Fruit fly (Drosophila melanogaster) whole organism, embryonic: ENCODE results near the gene RabGGTa.

ENCODE experiments used
- BEAF-32 ChIP-seq: fragments of 200-800 bp; sonication (Bioruptor generic); optimal IDR thresholded peaks from 3 replicates; lab custom pipeline; 2017; ENCODE audit warnings: missing biosample characterization, missing genetic modification characterization, mild to moderate bottlenecking, moderate library complexity, missing genetic modification reagents
- CG10267 ChIP-seq: fragments of 200-800 bp; sonication (Bioruptor generic); optimal IDR thresholded peaks from 2 replicates; lab custom pipeline; 2018; ENCODE audit warnings: missing biosample characterization, mild to moderate bottlenecking, missing genetic modification characterization, moderate library complexity
- CG11695 ChIP-seq: fragments of 200-800 bp; sonication (Bioruptor generic); IDR thresholded peaks from 3 replicates; pipeline ENCODE4 v1.3.6; 2022; ENCODE audit warnings: missing biosample characterization, missing genetic modification characterization
- CG12942 ChIP-seq: fragments of 200-800 bp; sonication (Bioruptor generic); optimal IDR thresholded peaks from 3 replicates; lab custom pipeline; 2016; ENCODE audit warnings: missing biosample characterization, missing genetic modification characterization
- CG15073 ChIP-seq: fragments of 200-800 bp; sonication (Bioruptor generic); optimal IDR thresholded peaks from 2 replicates; lab custom pipeline; 2016; ENCODE audit warnings: missing biosample characterization, missing genetic modification characterization
- CG1647 ChIP-seq: fragments of 200-800 bp; sonication (Bioruptor generic); optimal IDR thresholded peaks from 3 replicates; lab custom pipeline; 2016; ENCODE audit warnings: missing biosample characterization, missing genetic modification characterization
- CG17612 ChIP-seq: fragments of 200-800 bp; sonication (Bioruptor generic); IDR thresholded peaks from 2 replicates; pipeline ENCODE4 v1.3.6; 2022; ENCODE audit warnings: missing biosample characterization, missing genetic modification characterization
- CG18011 ChIP-seq: fragments of 200-800 bp; sonication (Bioruptor generic); optimal IDR thresholded peaks from 2 replicates; lab custom pipeline; 2017; ENCODE audit warnings: missing biosample characterization, missing genetic modification characterization, mild to moderate bottlenecking, moderate library complexity, missing genotype
- CG18476 ChIP-seq: fragments of 200-800 bp; sonication (Bioruptor generic); optimal IDR thresholded peaks from 2 replicates; lab custom pipeline; 2016; ENCODE audit warnings: missing biosample characterization, mild to moderate bottlenecking, missing genetic modification characterization
- CG3281 ChIP-seq: fragments of 200-800 bp; sonication (Bioruptor generic); optimal IDR thresholded peaks from 3 replicates; lab custom pipeline; 2017; ENCODE audit warnings: missing biosample characterization, mild to moderate bottlenecking, missing genetic modification characterization
- CG34376 ChIP-seq: fragments of 200-800 bp; sonication (Bioruptor generic); optimal IDR thresholded peaks from 2 replicates; lab custom pipeline; 2018; ENCODE audit warnings: missing biosample characterization, mild to moderate bottlenecking, missing genetic modification characterization
- CG4282 ChIP-seq: fragments of 200-800 bp; sonication (Bioruptor generic); optimal IDR thresholded peaks from 2 replicates; lab custom pipeline; 2016; ENCODE audit warnings: missing biosample characterization, missing genetic modification characterization
- CG4360 ChIP-seq: fragments of 200-800 bp; sonication (Bioruptor generic); IDR thresholded peaks from 2 replicates; pipeline ENCODE4 v1.3.6; 2022; ENCODE audit warnings: missing biosample characterization, missing genetic modification characterization
- CG4404 ChIP-seq: fragments of 200-800 bp; sonication (Bioruptor generic); IDR thresholded peaks from 2 replicates; pipeline ENCODE4 v1.3.6; 2022; ENCODE audit warnings: missing biosample characterization, missing genetic modification characterization
- CG4424 ChIP-seq: fragments of 200-800 bp; sonication (Bioruptor generic); optimal IDR thresholded peaks from 3 replicates; lab custom pipeline; 2016; ENCODE audit warnings: missing biosample characterization, missing genetic modification characterization
- CG6272 ChIP-seq: fragments of 200-800 bp; sonication (Bioruptor generic); IDR thresholded peaks from 2 replicates; pipeline ENCODE4 v1.3.6; 2022; ENCODE audit warnings: missing biosample characterization, missing genetic modification characterization
- CG7372 ChIP-seq: fragments of 200-800 bp; sonication (Bioruptor generic); IDR thresholded peaks from 2 replicates; pipeline ENCODE4 v1.3.6; 2022; ENCODE audit warnings: missing biosample characterization, missing genetic modification characterization
- CG7928 ChIP-seq: fragments of 200-800 bp; sonication (Bioruptor generic); optimal IDR thresholded peaks from 2 replicates; lab custom pipeline; 2017; ENCODE audit warnings: missing biosample characterization, mild to moderate bottlenecking, missing genetic modification characterization
- Camta ChIP-seq: fragments of 200-800 bp; sonication (Bioruptor generic); optimal IDR thresholded peaks from 2 replicates; lab custom pipeline; 2016; ENCODE audit warnings: missing biosample characterization, missing genetic modification characterization
- D19B ChIP-seq: fragments of 200-800 bp; sonication (Bioruptor generic); optimal IDR thresholded peaks from 2 replicates; lab custom pipeline; 2017; ENCODE audit warnings: missing biosample characterization, mild to moderate bottlenecking, missing genetic modification characterization
- Deaf1 ChIP-seq: fragments of 200-800 bp; optimal IDR thresholded peaks from 3 replicates; lab custom pipeline; 2019; ENCODE audit warnings: missing biosample characterization, mild to moderate bottlenecking, missing genetic modification characterization, moderate library complexity
- GATAe ChIP-seq: fragments of 200-800 bp; sonication (Bioruptor generic); conservative IDR thresholded peaks from 2 replicates; pipeline ENCODE4 v1.3.6; 2022; ENCODE audit warnings: missing biosample characterization, missing genetic modification characterization
- MBD-R2 ChIP-seq: fragments of 200-800 bp; sonication (Bioruptor generic); IDR thresholded peaks from 2 replicates; pipeline ENCODE4 v1.3.6; 2022; ENCODE audit warnings: missing biosample characterization, missing genetic modification characterization
- MTF-1 ChIP-seq: fragments of 200-800 bp; sonication (Bioruptor generic); optimal IDR thresholded peaks from 2 replicates; lab custom pipeline; 2018; ENCODE audit warnings: missing biosample characterization, mild to moderate bottlenecking, missing genetic modification characterization, borderline replicate concordance
- NK7.1 ChIP-seq: fragments of 200-800 bp; sonication (Bioruptor generic); optimal IDR thresholded peaks from 3 replicates; lab custom pipeline; 2016; ENCODE audit warnings: missing biosample characterization, missing genetic modification characterization
- Ravus ChIP-seq: fragments of 200-800 bp; sonication (Bioruptor generic); IDR thresholded peaks from 2 replicates; pipeline ENCODE4 v1.3.6; 2022; ENCODE audit warnings: missing biosample characterization, missing genetic modification characterization
- Sox100B ChIP-seq: fragments of 200-800 bp; sonication (Bioruptor generic); optimal IDR thresholded peaks from 3 replicates; lab custom pipeline; 2018; ENCODE audit warnings: missing biosample characterization, mild to moderate bottlenecking, missing genetic modification characterization
- Xbp1 ChIP-seq: fragments of 200-800 bp; sonication (Bioruptor generic); optimal IDR thresholded peaks from 3 replicates; lab custom pipeline; 2016; ENCODE audit warnings: missing biosample characterization, mild to moderate bottlenecking, missing genetic modification characterization
- ap ChIP-seq: fragments of 200-800 bp; sonication (Bioruptor generic); IDR thresholded peaks from 2 replicates; pipeline ENCODE4 v1.3.6; 2022; ENCODE audit warnings: missing biosample characterization, missing genetic modification characterization
- bowl ChIP-seq: fragments of 200-800 bp; sonication (Bioruptor generic); IDR thresholded peaks from 2 replicates; pipeline ENCODE4 v1.3.6; 2022; ENCODE audit warnings: missing biosample characterization, missing genetic modification characterization
- croc ChIP-seq: fragments of 200-800 bp; sonication (Bioruptor generic); conservative IDR thresholded peaks from 3 replicates; pipeline ENCODE4 v1.3.6; 2022; ENCODE audit warnings: missing biosample characterization, missing genetic modification characterization
- da ChIP-seq: fragments of 200-800 bp; sonication (Bioruptor generic); optimal IDR thresholded peaks from 2 replicates; lab custom pipeline; 2016; ENCODE audit warnings: missing biosample characterization, missing genetic modification characterization
- dysf ChIP-seq: fragments of 200-800 bp; sonication (Bioruptor generic); IDR thresholded peaks from 3 replicates; pipeline ENCODE4 v1.3.6; 2022; ENCODE audit warnings: missing biosample characterization, missing genetic modification characterization
- eyg ChIP-seq: fragments of 200-800 bp; sonication (Bioruptor generic); optimal IDR thresholded peaks from 3 replicates; lab custom pipeline; 2016; ENCODE audit warnings: missing biosample characterization, missing genetic modification characterization
- gcm ChIP-seq: fragments of 200-800 bp; sonication (Bioruptor generic); optimal IDR thresholded peaks from 2 replicates; lab custom pipeline; 2019; ENCODE audit warnings: missing biosample characterization, mild to moderate bottlenecking, missing genetic modification characterization, moderate library complexity
- h ChIP-seq: fragments of >200 bp; optimal IDR thresholded peaks from 2 replicates; lab custom pipeline; 2017
- her ChIP-seq: fragments of 200-800 bp; sonication (Bioruptor generic); optimal IDR thresholded peaks from 2 replicates; lab custom pipeline; 2016; ENCODE audit warnings: missing biosample characterization, missing genetic modification characterization
- hkb ChIP-seq, 2 experiments: fragments of 200-800 bp in 1 of 2; fragments of >200 bp in 1 of 2; sonication (Bioruptor generic) in 1 of 2; IDR thresholded peaks in 1 of 2; optimal IDR thresholded peaks in 1 of 2; 2 replicates each; pipeline versions ENCODE4 v1.3.6 to Lab custom; 2017 to 2022; ENCODE audit warnings: missing biosample characterization in 1 of 2, missing genetic modification characterization in 1 of 2
- jing ChIP-seq: fragments of 200-800 bp; sonication (Bioruptor generic); optimal IDR thresholded peaks from 2 replicates; lab custom pipeline; 2018; ENCODE audit warnings: missing biosample characterization, mild to moderate bottlenecking, missing genetic modification characterization
- lab ChIP-seq: fragments of 200-800 bp; sonication (Bioruptor generic); optimal IDR thresholded peaks from 3 replicates; lab custom pipeline; 2017; ENCODE audit warnings: missing biosample characterization, missing genetic modification characterization, mild to moderate bottlenecking, moderate library complexity, missing genetic modification reagents
- mld ChIP-seq: fragments of 200-800 bp; sonication (Bioruptor generic); IDR thresholded peaks from 3 replicates; pipeline ENCODE4 v1.3.6; 2022; ENCODE audit warnings: missing biosample characterization, missing genetic modification characterization; ENCODE audit not compliant: partially characterized antibody
- nerfin-2 ChIP-seq: fragments of 200-800 bp; sonication (Bioruptor generic); IDR thresholded peaks from 2 replicates; pipeline ENCODE4 v1.3.6; 2022; ENCODE audit warnings: missing biosample characterization, missing genetic modification characterization; ENCODE audit not compliant: partially characterized antibody
- prd ChIP-seq, 3 experiments: fragments of >200 bp in 2 of 3; fragments of 200-800 bp in 1 of 3; sonication (Bioruptor generic) in 1 of 3; optimal IDR thresholded peaks in 2 of 3; IDR thresholded peaks in 1 of 3; 2 replicates in 2 of 3; 3 replicates in 1 of 3; pipeline versions ENCODE4 v1.3.6 to Lab custom; 2017 to 2022; ENCODE audit warnings: missing biosample characterization in 1 of 3, missing genetic modification characterization in 1 of 3
- pum ChIP-seq: fragments of 200-800 bp; sonication (Bioruptor generic); optimal IDR thresholded peaks from 2 replicates; lab custom pipeline; 2016; ENCODE audit warnings: missing biosample characterization, missing genetic modification characterization
- ro ChIP-seq: fragments of 200-800 bp; sonication (Bioruptor generic); IDR thresholded peaks from 2 replicates; pipeline ENCODE4 v1.3.6; 2022; ENCODE audit warnings: missing biosample characterization, missing genetic modification characterization
- sr ChIP-seq: fragments of 200-800 bp; sonication (Bioruptor generic); IDR thresholded peaks from 3 replicates; pipeline ENCODE4 v1.3.6; 2022; ENCODE audit warnings: missing biosample characterization, missing genetic modification characterization
- tgo ChIP-seq: fragments of 200-800 bp; sonication (Bioruptor generic); IDR thresholded peaks from 3 replicates; pipeline ENCODE4 v1.3.6; 2022; ENCODE audit warnings: missing biosample characterization, missing genetic modification characterization
- tll ChIP-seq, 2 experiments: fragments of 200-800 bp in 1 of 2; fragments of >200 bp in 1 of 2; sonication (Bioruptor generic) in 1 of 2; optimal IDR thresholded peaks; 2 replicates each; lab custom pipeline; 2017 to 2019; ENCODE audit warnings: missing biosample characterization in 2 of 2, missing genetic modification characterization in 2 of 2, mild to moderate bottlenecking in 1 of 2, moderate library complexity in 1 of 2
- ttk ChIP-seq: fragments of 200-800 bp; sonication (Bioruptor generic); IDR thresholded peaks from 2 replicates; pipeline ENCODE4 v2.1.2; 2022; ENCODE audit warnings: missing biosample characterization, missing genetic modification characterization
- zfh1 ChIP-seq: fragments of 200-800 bp; sonication (Bioruptor generic); IDR thresholded peaks from 3 replicates; pipeline ENCODE4 v1.3.6; 2022; ENCODE audit warnings: missing biosample characterization, missing genetic modification characterization

RabGGTa gene

DNA sequence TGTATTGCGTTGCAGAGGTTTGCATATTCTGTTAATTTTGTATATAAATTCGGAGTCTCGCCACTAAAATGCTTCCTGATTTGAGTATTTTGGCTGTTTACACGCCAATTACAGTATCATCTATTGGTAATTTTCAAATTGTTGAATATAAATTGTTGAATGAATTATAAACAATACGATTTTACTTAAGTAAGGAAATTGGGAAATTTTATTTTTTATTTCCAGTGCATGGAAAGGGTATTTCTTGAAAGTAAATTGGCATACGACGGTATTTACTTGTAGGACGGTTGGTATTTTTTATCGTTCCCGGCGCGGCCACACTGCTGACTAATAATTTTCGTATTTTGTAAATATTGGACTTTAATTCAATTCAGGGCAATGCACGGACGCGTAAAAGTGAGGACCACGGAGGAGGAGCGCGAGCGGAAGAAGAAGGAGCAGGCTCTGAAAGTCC lies at the start of gene RabGGTa (continued):
- TF ChIP-seq nerfin-2 (GFP tag; lab: Robert Waterston, UW) (no peak), CG4360 (GFP tag; lab: Robert Waterston, UW) (no peak), BEAF-32 (GFP tag; lab: Kevin White, UChicago) (peak; percentile 9), sr (GFP tag; lab: Robert Waterston, UW) (no peak), tll (GFP tag; optimal IDR thresholded peaks at IDR 0.05; lab: Kevin White, UChicago) (no peak), CG12942 (GFP tag; lab: Kevin White, UChicago) (peak; percentile 39), CG17612 (GFP tag; lab: Robert Waterston, UW) (no peak), dysf (peak; percentile 78), CG3281 (GFP tag; lab: Kevin White, UChicago) (peak; percentile 60), Sox100B (GFP tag; lab: Kevin White, UChicago) (peak; percentile 59), CG18011 (GFP tag; lab: Kevin White, UChicago) (peak; percentile 22), ttk (GFP tag; lab: Robert Waterston, UW) (peak; percentile 46; the same call in 1 of the 2 replicates), CG4424 (GFP tag; lab: Kevin White, UChicago) (peak; percentile 57), CG10267 (tag; lab: Kevin White, UChicago) (peak; percentile 58), CG34376 (GFP tag; lab: Kevin White, UChicago) (peak; percentile 35), tgo (GFP tag; lab: Robert Waterston, UW) (peak; percentile 73), h (lab: Kevin White, UChicago) (no peak), eyg (GFP tag; lab: Kevin White, UChicago) (peak; percentile 19), CG15073 (GFP tag; lab: Kevin White, UChicago) (no peak), pum (GFP tag; lab: Kevin White, UChicago) (peak; percentile 53), CG11695 (GFP tag; lab: Robert Waterston, UW) (peak; percentile 63; the same call in 2 of the 3 replicates), CG1647 (GFP tag; lab: Kevin White, UChicago) (no peak), MTF-1 (peak; percentile 34), CG7372 (GFP tag; lab: Robert Waterston, UW) (peak; percentile 47; the same call in 1 of the 2 replicates), mld (GFP tag; lab: Robert Waterston, UW) (no peak), Camta (GFP tag; lab: Kevin White, UChicago) (peak; percentile 51), CG18476 (GFP tag; lab: Kevin White, UChicago) (peak; percentile 62), CG7928 (no peak), da (GFP tag; lab: Kevin White, UChicago) (no peak), D19B (no peak), Xbp1 (peak; percentile 66), Ravus (GFP tag; lab: Robert Waterston, UW) (peak; percentile 24; the same call in 1 of the 2 replicates), CG4282 (GFP tag; lab: Kevin White, UChicago) (no peak), hkb (optimal IDR thresholded peaks at IDR 0.05; lab: Kevin White, UChicago) (no peak), hkb (GFP tag; IDR thresholded peaks at IDR 0.05; lab: Robert Waterston, UW) (peak; percentile 77), Deaf1 (tag; lab: Kevin White, UChicago) (no peak), croc (GFP tag; lab: Robert Waterston, UW) (no peak), GATAe (GFP tag; lab: Robert Waterston, UW) (peak; percentile 52; the same call in 1 of the 2 replicates), lab (GFP tag; lab: Kevin White, UChicago) (peak; percentile 66), bowl (GFP tag; lab: Robert Waterston, UW) (no peak; the same call in 1 of the 2 replicates), ap (GFP tag; lab: Robert Waterston, UW) (0 out of 2 replicates have a peak, but pooled peaks have one; percentile 12), prd (optimal IDR thresholded peaks at IDR 0.05; lab: Kevin White, UChicago) (no peak), prd (GFP tag; IDR thresholded peaks at IDR 0.05; lab: Robert Waterston, UW) (peak; percentile 84), ro (GFP tag; lab: Robert Waterston, UW) (no peak), MBD-R2 (GFP tag; lab: Robert Waterston, UW) (peak; percentile 64), her (no peak), NK7.1 (GFP tag; lab: Kevin White, UChicago) (no peak), CG4404 (GFP tag; lab: Robert Waterston, UW) (no peak), CG6272 (GFP tag; lab: Robert Waterston, UW) (0 out of 2 replicates have a peak, but pooled peaks have one; percentile 35), gcm (GFP tag; lab: Kevin White, UChicago) (peak; percentile 60), jing (GFP tag; lab: Kevin White, UChicago) (peak; percentile 39), zfh1 (peak; percentile 62; the same call in 2 of the 3 replicates)
